Worm (Caenorhabditis elegans) whole organism, L4 larva: ENCODE results near the gene tgt-1.
A peak's percentile ranks its signal among the peaks of the same experiment; 100 is the strongest.

Source experiments
- F10B5.3 ChIP-seq: sonication (generic microtip); optimal IDR thresholded peaks from 2 replicates; lab custom pipeline; 2016; ENCODE audit warnings: mild to moderate bottlenecking, missing genetic modification characterization, missing compliant biosample characterization
- F49E8.2 ChIP-seq: sonication (generic microtip); optimal IDR thresholded peaks from 2 replicates; lab custom pipeline; 2016; ENCODE audit warnings: missing compliant biosample characterization, mild to moderate bottlenecking, missing genetic modification characterization, borderline replicate concordance
- Y75B8A.6 ChIP-seq: fragments of 200-800 bp; sonication (Bioruptor generic); IDR thresholded peaks from 2 replicates; pipeline ENCODE4 v1.3.6; 2022; ENCODE audit warnings: missing genetic modification reagents, missing genetic modification characterization, missing compliant biosample characterization
- aha-1 ChIP-seq: fragments of 150-350 bp; peaks from one replicate; lab custom pipeline; 2014; ENCODE audit warnings: missing biosample characterization, missing genetic modification characterization
- arid-1 ChIP-seq: fragments of 200-800 bp; sonication (Bioruptor generic); conservative IDR thresholded peaks from 2 replicates; pipeline ENCODE4 v1.3.6; 2022; ENCODE audit warnings: missing genetic modification reagents, missing genetic modification characterization, missing compliant biosample characterization
- ceh-20 ChIP-seq: fragments of 200-800 bp; sonication (Bioruptor generic); IDR thresholded peaks from 2 replicates; pipeline ENCODE4 v1.3.6; 2022; ENCODE audit warnings: missing genetic modification reagents, missing genetic modification characterization, missing compliant biosample characterization
- ceh-44 ChIP-seq: fragments of 200-800 bp; sonication (Bioruptor generic); IDR thresholded peaks from 2 replicates; pipeline ENCODE4 v1.3.6; 2022; ENCODE audit warnings: missing genetic modification reagents, missing genetic modification characterization, missing compliant biosample characterization
- ceh-82 ChIP-seq: sonication (generic microtip); optimal IDR thresholded peaks from 2 replicates; lab custom pipeline; 2017; ENCODE audit warnings: missing biosample characterization, missing genetic modification characterization
- ctbp-1 ChIP-seq: fragments of 200-800 bp; sonication (Bioruptor generic); IDR thresholded peaks from 2 replicates; pipeline ENCODE4 v1.3.6; 2022; ENCODE audit warnings: missing genetic modification reagents, missing genetic modification characterization, missing compliant biosample characterization
- daf-12 ChIP-seq: fragments of 150-350 bp; optimal IDR thresholded peaks from 2 replicates; lab custom pipeline; 2014; ENCODE audit warnings: missing biosample characterization, missing genetic modification reagents, missing genetic modification characterization
- daf-16 ChIP-seq, 3 experiments: sonication (generic microtip); optimal IDR thresholded peaks; 2 replicates each; lab custom pipeline; 2016 to 2017; ENCODE audit warnings: missing genetic modification characterization in 3 of 3, missing genetic modification reagents in 3 of 3, mild to moderate bottlenecking in 2 of 3, missing compliant biosample characterization in 2 of 3, missing biosample characterization in 1 of 3, moderate library complexity in 1 of 3
- daf-8 ChIP-seq: fragments of 200-800 bp; sonication (Bioruptor generic); IDR thresholded peaks from 2 replicates; pipeline ENCODE4 v1.3.6; 2022; ENCODE audit warnings: missing genetic modification characterization, missing compliant biosample characterization
- dmd-6 ChIP-seq: fragments of 200-800 bp; sonication (Bioruptor generic); IDR thresholded peaks from 2 replicates; pipeline ENCODE4 v1.3.6; 2022; ENCODE audit warnings: missing genetic modification reagents, missing genetic modification characterization, missing compliant biosample characterization
- dmd-8 ChIP-seq: fragments of 200-800 bp; sonication (Bioruptor generic); IDR thresholded peaks from 2 replicates; pipeline ENCODE4 v1.3.6; 2022; ENCODE audit warnings: missing genetic modification characterization, missing compliant biosample characterization
- duxl-1 ChIP-seq: sonication (generic microtip); optimal IDR thresholded peaks from 2 replicates; lab custom pipeline; 2016; ENCODE audit warnings: mild to moderate bottlenecking, missing genetic modification characterization, moderate library complexity, missing compliant biosample characterization; ENCODE audit not compliant: poor library complexity
- fos-1 ChIP-seq: fragments of 150-350 bp; optimal IDR thresholded peaks from 2 replicates; lab custom pipeline; 2014; ENCODE audit warnings: missing biosample characterization, missing genetic modification characterization
- hlh-30 ChIP-seq: sonication (generic microtip); optimal IDR thresholded peaks from 2 replicates; lab custom pipeline; 2017; ENCODE audit warnings: antibody characterized with exemption, mild to moderate bottlenecking, missing genetic modification characterization, missing compliant biosample characterization; ENCODE audit not compliant: insufficient read depth
- lim-7 ChIP-seq: fragments of 200-800 bp; sonication (Bioruptor generic); IDR thresholded peaks from 2 replicates; pipeline ENCODE4 v1.3.6; 2022; ENCODE audit warnings: missing genetic modification characterization, missing compliant biosample characterization
- lin-1 ChIP-seq: fragments of 200-800 bp; sonication (Bioruptor generic); IDR thresholded peaks from 2 replicates; pipeline ENCODE4 v1.3.6; 2022; ENCODE audit warnings: missing genetic modification reagents, missing genetic modification characterization, missing compliant biosample characterization
- lin-38 ChIP-seq: fragments of 200-800 bp; sonication (Bioruptor generic); IDR thresholded peaks from 2 replicates; pipeline ENCODE4 v1.3.6; 2022; ENCODE audit warnings: missing genetic modification reagents, missing genetic modification characterization, missing compliant biosample characterization
- lir-3 ChIP-seq: sonication (generic microtip); optimal IDR thresholded peaks from 2 replicates; lab custom pipeline; 2016; ENCODE audit warnings: mild to moderate bottlenecking, missing genetic modification characterization, missing compliant biosample characterization
- lsy-2 ChIP-seq, 2 experiments: fragments of 150-350 bp in 1 of 2; sonication (generic microtip) in 1 of 2; optimal IDR thresholded peaks; 2 replicates each; lab custom pipeline; 2014 to 2017; ENCODE audit warnings: missing biosample characterization in 2 of 2, missing genetic modification characterization in 2 of 2
- mdt-29 ChIP-seq: fragments of 200-800 bp; sonication (Bioruptor generic); IDR thresholded peaks from 2 replicates; pipeline ENCODE4 v1.3.6; 2022; ENCODE audit warnings: missing genetic modification reagents, missing genetic modification characterization, missing compliant biosample characterization
- mep-1 ChIP-seq: fragments of 150-350 bp; sonication (generic microtip); optimal IDR thresholded peaks from 3 replicates; lab custom pipeline; 2014; ENCODE audit warnings: missing biosample characterization, missing genetic modification characterization
- mes-2 ChIP-seq: sonication (generic microtip); optimal IDR thresholded peaks from 2 replicates; lab custom pipeline; 2016; ENCODE audit warnings: missing genotype, mild to moderate bottlenecking, missing genetic modification characterization, missing compliant biosample characterization; ENCODE audit not compliant: poor library complexity, severe bottlenecking
- nhr-10 ChIP-seq: fragments of 150-350 bp; optimal IDR thresholded peaks from 2 replicates; lab custom pipeline; 2014; ENCODE audit warnings: missing biosample characterization, missing genetic modification characterization
- nhr-102 ChIP-seq: sonication (generic microtip); optimal IDR thresholded peaks from 2 replicates; lab custom pipeline; 2016; ENCODE audit warnings: mild to moderate bottlenecking, missing genetic modification characterization, moderate library complexity, missing compliant biosample characterization
- nhr-11 ChIP-seq: fragments of 150-350 bp; optimal IDR thresholded peaks from 2 replicates; lab custom pipeline; 2014; ENCODE audit warnings: missing biosample characterization, missing genetic modification characterization
- nhr-42 ChIP-seq: fragments of 200-800 bp; sonication (Bioruptor generic); IDR thresholded peaks from 2 replicates; pipeline ENCODE4 v1.3.6; 2022; ENCODE audit warnings: missing genetic modification characterization, missing compliant biosample characterization
- pha-4 ChIP-seq, 2 experiments: fragments of 150-350 bp in 1 of 2; fragments of 200-800 bp in 1 of 2; sonication (Bioruptor generic) in 1 of 2; IDR thresholded peaks in 1 of 2; optimal IDR thresholded peaks in 1 of 2; 2 replicates each; pipeline versions ENCODE4 v1.3.6 to Lab custom; 2014 to 2022; ENCODE audit warnings: missing genetic modification characterization in 2 of 2, missing genetic modification reagents in 2 of 2, missing biosample characterization in 1 of 2, missing compliant biosample characterization in 1 of 2
- php-3 ChIP-seq: fragments of 200-800 bp; sonication (Bioruptor generic); IDR thresholded peaks from 2 replicates; pipeline ENCODE4 v1.3.6; 2022; ENCODE audit warnings: missing genetic modification reagents, missing genetic modification characterization, missing compliant biosample characterization
- saeg-2 ChIP-seq: fragments of 200-800 bp; sonication (Bioruptor generic); IDR thresholded peaks from 2 replicates; pipeline ENCODE4 v1.3.6; 2022; ENCODE audit warnings: missing genetic modification reagents, missing genetic modification characterization, missing compliant biosample characterization
- snpc-1.2 ChIP-seq: fragments of 200-800 bp; sonication (Bioruptor generic); IDR thresholded peaks from 2 replicates; pipeline ENCODE4 v1.3.6; 2022; ENCODE audit warnings: missing genetic modification reagents, missing genetic modification characterization, missing compliant biosample characterization
- snpc-4 ChIP-seq: fragments of 150-350 bp; optimal IDR thresholded peaks from 2 replicates; lab custom pipeline; 2014; ENCODE audit warnings: missing biosample characterization, missing genetic modification characterization
- spr-1 ChIP-seq: sonication (generic microtip); optimal IDR thresholded peaks from 2 replicates; lab custom pipeline; 2016; ENCODE audit warnings: mild to moderate bottlenecking, missing genetic modification characterization, missing compliant biosample characterization
- spr-3 ChIP-seq: fragments of 200-800 bp; sonication (Bioruptor generic); optimal IDR thresholded peaks from 2 replicates; lab custom pipeline; 2018; ENCODE audit warnings: mild to moderate bottlenecking, missing genetic modification characterization, missing compliant biosample characterization
- unc-130 ChIP-seq: sonication (generic microtip); optimal IDR thresholded peaks from 2 replicates; lab custom pipeline; 2016; ENCODE audit warnings: missing genetic modification reagents, missing genetic modification characterization, missing compliant biosample characterization
- unc-39 ChIP-seq: sonication (generic microtip); optimal IDR thresholded peaks from 2 replicates; lab custom pipeline; 2017; ENCODE audit warnings: missing biosample characterization, missing genetic modification characterization
- zag-1 ChIP-seq: fragments of 150-350 bp; optimal IDR thresholded peaks from 2 replicates; lab custom pipeline; 2014; ENCODE audit warnings: missing biosample characterization, missing genetic modification characterization
- zip-11 ChIP-seq: fragments of 200-800 bp; sonication (Bioruptor generic); IDR thresholded peaks from 2 replicates; pipeline ENCODE4 v1.3.6; 2022; ENCODE audit warnings: missing genetic modification characterization, missing compliant biosample characterization
- zip-2 ChIP-seq: fragments of 150-350 bp; optimal IDR thresholded peaks from 2 replicates; lab custom pipeline; 2014; ENCODE audit warnings: missing biosample characterization, missing genetic modification characterization

Gene tgt-1

ce11 chrIV:11913295-11913940 is 46.2 kb downstream of the tgt-1 start (continued):
- TF ChIP-seq Y75B8A.6 (GFP tag; lab: Robert Waterston, UW) (peak; percentile 86; the same call in 1 of the 2 replicates), nhr-42 (0 out of 2 replicates have a peak, but pooled peaks have one; percentile 6), mes-2 (tag; lab: Kevin White, UChicago) (no peak), zag-1 (tag; lab: Kevin White, UChicago) (no peak), dmd-8 (GFP tag; lab: Robert Waterston, UW) (no peak), ceh-82 (tag; lab: Kevin White, UChicago) (no peak), F49E8.2 (tag; lab: Kevin White, UChicago) (no peak), arid-1 (0 out of 2 replicates have a peak, but pooled peaks have one; percentile 25), zip-11 (no peak), ceh-20 (GFP tag; lab: Robert Waterston, UW) (no peak; the same call in 1 of the 2 replicates), hlh-30 (tag; lab: Kevin White, UChicago) (no peak), dmd-6 (GFP tag; lab: Robert Waterston, UW) (peak; percentile 48), daf-12 (tag; lab: Kevin White, UChicago) (no peak), mdt-29 (GFP tag; lab: Robert Waterston, UW) (peak; percentile 73; the same call in 1 of the 2 replicates), lim-7 (GFP tag; lab: Robert Waterston, UW) (no peak), spr-3 (GFP tag; lab: Kevin White, UChicago) (no peak), duxl-1 (tag; lab: Kevin White, UChicago) (no peak), lsy-2 (tag; optimal IDR thresholded peaks at IDR 0.05; lab: Kevin White, UChicago) (peak in 1 of 2 experiments; percentile 27), fos-1 (tag; lab: Kevin White, UChicago) (no peak), pha-4 (GFP tag; IDR thresholded peaks at IDR 0.05; lab: Robert Waterston, UW) (0 out of 2 replicates have a peak, but pooled peaks have one; percentile 68), pha-4 (tag; optimal IDR thresholded peaks at IDR 0.05; lab: Kevin White, UChicago) (no peak), nhr-11 (tag; lab: Kevin White, UChicago) (no peak), mep-1 (tag; lab: Kevin White, UChicago) (peak; percentile 42), snpc-4 (tag; lab: Kevin White, UChicago) (no peak), lin-38 (GFP tag; lab: Robert Waterston, UW) (peak; percentile 42), ctbp-1 (GFP tag; lab: Robert Waterston, UW) (no peak), aha-1 (tag; lab: Kevin White, UChicago) (no peak), lin-1 (GFP tag; lab: Robert Waterston, UW) (peak; percentile 35; the same call in 1 of the 2 replicates), php-3 (GFP tag; lab: Robert Waterston, UW) (peak; percentile 53), zip-2 (no peak), snpc-1.2 (0 out of 2 replicates have a peak, but pooled peaks have one; percentile 17), F10B5.3 (tag; lab: Kevin White, UChicago) (no peak), saeg-2 (GFP tag; lab: Robert Waterston, UW) (no peak), daf-8 (GFP tag; lab: Robert Waterston, UW) (no peak), nhr-102 (tag; lab: Kevin White, UChicago) (peak; percentile 12), spr-1 (tag; lab: Kevin White, UChicago) (no peak), daf-16 (GFP tag; optimal IDR thresholded peaks at IDR 0.05; lab: Kevin White, UChicago) (no peak), daf-16 (tag; optimal IDR thresholded peaks at IDR 0.05; lab: Kevin White, UChicago) (peak; percentile 42), unc-130 (GFP tag; lab: Kevin White, UChicago) (no peak), lir-3 (tag; lab: Kevin White, UChicago) (no peak), nhr-10 (tag; lab: Kevin White, UChicago) (peak; percentile 20), unc-39 (tag; lab: Kevin White, UChicago) (no peak), ceh-44 (GFP tag; lab: Robert Waterston, UW) (no peak)
